Worm (Caenorhabditis elegans) whole organism, midembryonic: ENCODE measurements around the gene nlp-2.

Experiments
- cog-1 ChIP-seq: sonication (generic microtip); optimal IDR thresholded peaks from 2 replicates; lab custom pipeline; 2016; ENCODE audit warnings: missing genetic modification characterization, missing compliant biosample characterization
- klf-2 ChIP-seq: fragments of 200-800 bp; sonication (Bioruptor generic); conservative IDR thresholded peaks from 2 replicates; pipeline ENCODE4 v1.3.6; 2022; ENCODE audit warnings: missing genetic modification reagents, missing genetic modification characterization, missing compliant biosample characterization
- ref-1 ChIP-seq: fragments of 200-800 bp; sonication (Bioruptor generic); conservative IDR thresholded peaks from 2 replicates; pipeline ENCODE4 v1.3.6; 2022; ENCODE audit warnings: missing genetic modification reagents, missing genetic modification characterization, missing compliant biosample characterization
- tab-1 ChIP-seq: fragments of 200-800 bp; sonication (Bioruptor generic); IDR thresholded peaks from 2 replicates; pipeline ENCODE4 v1.3.6; 2022; ENCODE audit warnings: missing genetic modification characterization, missing compliant biosample characterization
- ztf-23 ChIP-seq: fragments of 200-800 bp; sonication (Bioruptor generic); IDR thresholded peaks from 2 replicates; pipeline ENCODE4 v1.3.6; 2022; ENCODE audit warnings: missing genetic modification reagents, missing genetic modification characterization, missing compliant biosample characterization
- ztf-29 ChIP-seq: fragments of 200-800 bp; sonication (Bioruptor generic); IDR thresholded peaks from 2 replicates; pipeline ENCODE4 v1.3.6; 2022; ENCODE audit warnings: missing genetic modification reagents, missing genetic modification characterization, missing compliant biosample characterization

DNA sequence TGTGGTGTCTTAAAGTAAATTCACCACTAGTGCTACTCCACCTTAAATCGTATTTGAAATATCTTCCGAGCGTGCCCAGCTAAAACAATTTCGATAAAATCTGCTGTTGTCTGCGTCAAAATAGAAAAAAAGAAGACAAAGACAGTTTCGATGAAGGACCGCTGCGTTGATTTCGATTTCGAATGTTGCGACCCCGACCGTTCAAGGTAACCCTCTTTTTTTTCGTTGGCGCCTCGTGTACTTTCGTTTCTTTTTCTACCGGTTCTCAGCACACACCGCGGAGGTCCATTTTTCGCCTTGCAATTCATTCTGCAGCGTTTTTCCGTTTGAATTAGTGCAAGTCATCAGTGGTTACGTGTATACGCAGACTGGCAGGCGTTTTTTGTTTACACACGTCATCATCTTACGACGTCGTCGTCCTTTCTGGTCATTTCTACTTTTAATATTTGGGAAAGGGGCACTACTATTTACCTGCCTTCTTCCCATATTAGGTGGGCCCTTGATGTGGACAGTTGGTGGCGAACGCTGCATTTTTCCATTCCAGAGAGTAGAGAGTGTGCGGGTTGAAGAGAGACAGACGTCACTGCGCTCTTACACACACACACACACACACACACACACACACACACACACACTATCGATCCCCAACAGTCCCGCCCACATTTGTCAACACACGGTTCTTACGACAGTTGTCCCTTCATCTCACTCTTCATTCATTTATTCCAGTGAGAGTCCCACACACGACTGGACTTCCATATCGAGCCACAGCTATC, 23.7 kb upstream of the nlp-2 start:
- TF ChIP-seq ref-1 (GFP tag; lab: Robert Waterston, UW): no peak
- TF ChIP-seq tab-1 (GFP tag; lab: Robert Waterston, UW): no peak
- TF ChIP-seq klf-2 (GFP tag; lab: Robert Waterston, UW): no peak
- TF ChIP-seq ztf-23 (GFP tag; lab: Robert Waterston, UW): no peak
- no peak for TF ChIP-seq ztf-29 (GFP tag; lab: Robert Waterston, UW)
- TF ChIP-seq cog-1 (tag; lab: Kevin White, UChicago): peak; percentile 8
